Fruit fly (Drosophila melanogaster): ENCODE data around the gene CG10958.

Gene CG10958

DNA sequence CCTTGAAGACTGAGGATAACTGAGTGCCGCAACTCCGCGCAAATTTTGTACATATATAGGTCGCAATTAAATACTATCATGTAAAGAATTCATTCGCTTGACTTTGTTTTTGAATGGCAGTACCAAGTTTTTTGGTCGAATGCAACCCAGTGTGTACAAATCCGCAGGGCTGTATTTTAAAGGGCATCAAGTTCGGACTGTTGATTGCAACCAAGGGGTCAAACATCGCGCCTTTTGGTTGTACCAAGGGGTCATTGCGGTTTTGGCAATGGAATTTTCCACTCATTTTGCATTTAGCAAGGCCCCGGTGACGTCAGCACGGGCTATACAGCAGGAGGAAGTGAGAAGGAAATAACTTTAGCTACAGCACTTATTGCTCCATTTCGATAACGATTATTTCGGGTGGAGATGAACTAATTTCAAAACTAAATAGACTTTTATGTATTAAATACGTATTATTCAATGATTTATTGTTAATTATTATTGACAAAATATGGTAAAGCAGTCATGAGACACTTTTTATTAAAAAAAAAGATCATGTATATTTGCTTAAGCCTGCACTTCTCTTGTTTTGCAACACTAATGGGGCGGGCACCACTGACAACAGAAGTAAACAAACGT lies at the start of gene CG10958 (continued):
- no peak for TF ChIP-seq Doc2 (GFP tag; IDR thresholded peaks at IDR 0.05)
- no peak for TF ChIP-seq CG2129 (GFP tag; IDR thresholded peaks at IDR 0.05; ENCODE audit: partially characterized antibody)
- peak; percentile 68 for TF ChIP-seq CG17385 (GFP tag; optimal IDR thresholded peaks at IDR 0.05)
- TF ChIP-seq CG30403 (GFP tag; optimal IDR thresholded peaks at IDR 0.05) = peak; percentile 70
- peak; percentile 73 for TF ChIP-seq Ptx1 (GFP tag; IDR thresholded peaks at IDR 0.05)
- no peak for TF ChIP-seq bab2 (GFP tag; optimal IDR thresholded peaks at IDR 0.05)
- TF ChIP-seq Gsc (GFP tag; IDR thresholded peaks at IDR 0.05) = no peak
- peak; percentile 23 for TF ChIP-seq lbe (GFP tag; optimal IDR thresholded peaks at IDR 0.05)
- TF ChIP-seq CG33557 (GFP tag; optimal IDR thresholded peaks at IDR 0.05) = peak; percentile 20
- peak; percentile 30 for TF ChIP-seq CG11247 (GFP tag; IDR thresholded peaks at IDR 0.05)
- peak; percentile 45 for TF ChIP-seq ems (GFP tag; optimal IDR thresholded peaks at IDR 0.05)
- no peak for TF ChIP-seq Bgb (GFP tag; IDR thresholded peaks at IDR 0.05; ENCODE audit: partially characterized antibody)
- TF ChIP-seq Sry-δ (GFP tag; optimal IDR thresholded peaks at IDR 0.05) = peak; percentile 51
- no peak for TF ChIP-seq pnt (GFP tag; optimal IDR thresholded peaks at IDR 0.05)
- peak in 1 of 3 experiments; percentile 42 for TF ChIP-seq lola (GFP tag; optimal IDR thresholded peaks at IDR 0.05)
- no peak for TF ChIP-seq Dfd (GFP tag; optimal IDR thresholded peaks at IDR 0.05)
- TF ChIP-seq CG8089 (GFP tag; optimal IDR thresholded peaks at IDR 0.05) = no peak
- TF ChIP-seq CG8478 (optimal IDR thresholded peaks at IDR 0.05) = no peak
- no peak for TF ChIP-seq ewg (GFP tag; optimal IDR thresholded peaks at IDR 0.05)
- TF ChIP-seq CG13424 (tag; optimal IDR thresholded peaks at IDR 0.05) = peak; percentile 47
- TF ChIP-seq Hey (tag; optimal IDR thresholded peaks at IDR 0.05) = no peak
- 0 out of 3 replicates have a peak, but pooled peaks have one; percentile 32 for TF ChIP-seq ase (GFP tag; IDR thresholded peaks at IDR 0.05)
- no peak for TF ChIP-seq gce (GFP tag; IDR thresholded peaks at IDR 0.05)
- TF ChIP-seq sd (tag; optimal IDR thresholded peaks at IDR 0.05) = peak; percentile 36
- TF ChIP-seq Chrac-16 (GFP tag; optimal IDR thresholded peaks at IDR 0.05) = peak; percentile 56
- TF ChIP-seq CoRest (tag; optimal IDR thresholded peaks at IDR 0.05) = peak; percentile 37
- TF ChIP-seq CG11456 (GFP tag; IDR thresholded peaks at IDR 0.05) = peak; percentile 52; the same call in 1 of the 3 replicates
- TF ChIP-seq jing (GFP tag; optimal IDR thresholded peaks at IDR 0.05) = no peak
- peak; percentile 55 for TF ChIP-seq Sox100B (GFP tag; optimal IDR thresholded peaks at IDR 0.05)
- TF ChIP-seq Dek (tag; optimal IDR thresholded peaks at IDR 0.05) = peak; percentile 31
- TF ChIP-seq kah (GFP tag; optimal IDR thresholded peaks at IDR 0.05) = no peak
- no peak for TF ChIP-seq trh (GFP tag; optimal IDR thresholded peaks at IDR 0.05)
- peak; percentile 51 for TF ChIP-seq CG7839 (tag; optimal IDR thresholded peaks at IDR 0.05)
- peak; percentile 69 for TF ChIP-seq CG9932 (GFP tag; IDR thresholded peaks at IDR 0.05)
- peak; percentile 34 for TF ChIP-seq Ets65A (GFP tag)
- no peak for TF ChIP-seq Lim3 (GFP tag; IDR thresholded peaks at IDR 0.05)
- peak; percentile 1 for TF ChIP-seq psq (GFP tag; optimal IDR thresholded peaks at IDR 0.05)
- peak; percentile 46 for TF ChIP-seq CG12299 (tag; optimal IDR thresholded peaks at IDR 0.05)
- TF ChIP-seq fd96Cb (tag; optimal IDR thresholded peaks at IDR 0.05) = peak; percentile 28
- peak; percentile 30; the same call in 1 of the 3 replicates for TF ChIP-seq B-H1 (GFP tag; IDR thresholded peaks at IDR 0.05)
- TF ChIP-seq slbo (GFP tag; IDR thresholded peaks at IDR 0.05) = peak; percentile 79
- TF ChIP-seq CG13775 (GFP tag; optimal IDR thresholded peaks at IDR 0.05) = peak; percentile 73
- peak; percentile 73 for TF ChIP-seq MBD-R2 (GFP tag; IDR thresholded peaks at IDR 0.05)
- TF ChIP-seq Hmr (GFP tag; optimal IDR thresholded peaks at IDR 0.05) = peak; percentile 56
- no peak for TF ChIP-seq fd102C (GFP tag; optimal IDR thresholded peaks at IDR 0.05)
- TF ChIP-seq CG10979 (tag; optimal IDR thresholded peaks at IDR 0.05) = peak; percentile 28
- no peak for TF ChIP-seq CG6854 (GFP tag; optimal IDR thresholded peaks at IDR 0.05)
- TF ChIP-seq Abd-B (GFP tag; optimal IDR thresholded peaks at IDR 0.05) = peak; percentile 31
- no peak for TF ChIP-seq ERR (GFP tag; optimal IDR thresholded peaks at IDR 0.05)
- no peak for TF ChIP-seq Hr39 (optimal IDR thresholded peaks at IDR 0.05)
- no peak for TF ChIP-seq twi (tag; optimal IDR thresholded peaks at IDR 0.05)

All from whole organism, embryonic.